Worm (Caenorhabditis elegans) whole organism, mixed stage, embryonic: ENCODE results near the gene ent-2.

ENCODE experiments used
- ces-1 ChIP-seq: fragments of 150-350 bp; optimal IDR thresholded peaks from 2 replicates; lab custom pipeline; 2014; ENCODE audit warnings: missing biosample characterization, missing genetic modification reagents, missing genetic modification characterization
- elt-1 ChIP-seq: sonication (generic microtip); optimal IDR thresholded peaks from 2 replicates; lab custom pipeline; 2017; ENCODE audit warnings: missing genetic modification characterization, mild to moderate bottlenecking, missing compliant biosample characterization, antibody characterized with exemption, moderate library complexity, borderline replicate concordance; ENCODE audit not compliant: insufficient read depth
- lin-13 ChIP-seq: fragments of 150-350 bp; optimal IDR thresholded peaks from 2 replicates; lab custom pipeline; 2014; ENCODE audit warnings: missing biosample characterization, missing genetic modification characterization
- mab-5 ChIP-seq: fragments of 150-350 bp; optimal IDR thresholded peaks from 2 replicates; lab custom pipeline; 2014; ENCODE audit warnings: missing biosample characterization, missing genetic modification characterization
- mep-1 ChIP-seq: fragments of 150-350 bp; optimal IDR thresholded peaks from 2 replicates; lab custom pipeline; 2017; ENCODE audit warnings: missing biosample characterization, missing genetic modification reagents, missing genetic modification characterization, inconsistent platforms
- nhr-237 ChIP-seq: fragments of 150-350 bp; optimal IDR thresholded peaks from 2 replicates; lab custom pipeline; 2014; ENCODE audit warnings: missing biosample characterization, missing genetic modification characterization
- nhr-28 ChIP-seq: fragments of 150-350 bp; optimal IDR thresholded peaks from 2 replicates; lab custom pipeline; 2014; ENCODE audit warnings: missing biosample characterization, missing genetic modification characterization
- pha-4 ChIP-seq: fragments of 150-350 bp; optimal IDR thresholded peaks from 2 replicates; lab custom pipeline; 2018; ENCODE audit warnings: missing biosample characterization, missing genetic modification reagents, missing genetic modification characterization
- snpc-4 ChIP-seq: fragments of 150-350 bp; optimal IDR thresholded peaks from 2 replicates; lab custom pipeline; 2014; ENCODE audit warnings: missing biosample characterization, missing genetic modification characterization
- sptf-1 ChIP-seq: sonication (generic microtip); optimal IDR thresholded peaks from 2 replicates; lab custom pipeline; 2017; ENCODE audit warnings: mild to moderate bottlenecking, missing genetic modification characterization, moderate library complexity, missing compliant biosample characterization
- unc-39 ChIP-seq: fragments of 150-350 bp; optimal IDR thresholded peaks from 2 replicates; lab custom pipeline; 2014; ENCODE audit warnings: missing biosample characterization, missing genetic modification characterization
- unc-62 ChIP-seq: fragments of 150-350 bp; optimal IDR thresholded peaks from 2 replicates; lab custom pipeline; 2014; ENCODE audit warnings: missing biosample characterization, missing genetic modification reagents, missing genetic modification characterization
- zip-8 ChIP-seq: fragments of 150-350 bp; optimal IDR thresholded peaks from 2 replicates; lab custom pipeline; 2014; ENCODE audit warnings: missing biosample characterization, missing genetic modification characterization
- ztf-11 ChIP-seq: fragments of 150-350 bp; optimal IDR thresholded peaks from 2 replicates; lab custom pipeline; 2014; ENCODE audit warnings: missing biosample characterization, missing genetic modification characterization

ce11 chrX:15559473-15559872, 41.4 kb upstream of the ent-2 start:
- TF ChIP-seq mab-5 (tag; lab: Kevin White, UChicago): no peak
- no peak for TF ChIP-seq nhr-237
- no peak for TF ChIP-seq mep-1
- no peak for TF ChIP-seq pha-4 (tag; lab: Kevin White, UChicago)
- no peak for TF ChIP-seq unc-62 (GFP tag; lab: Kevin White, UChicago)
- no peak for TF ChIP-seq unc-39
- no peak for TF ChIP-seq ces-1 (GFP tag; lab: Kevin White, UChicago)
- TF ChIP-seq snpc-4: no peak
- TF ChIP-seq elt-1 (tag; lab: Kevin White, UChicago): no peak
- TF ChIP-seq lin-13 (tag; lab: Kevin White, UChicago): no peak
- TF ChIP-seq sptf-1: no peak
- no peak for TF ChIP-seq nhr-28
- no peak for TF ChIP-seq ztf-11 (tag; lab: Kevin White, UChicago)
- TF ChIP-seq zip-8: no peak
